Worm (Caenorhabditis elegans): ENCODE data around the gene col-19.

Gene col-19

DNA sequence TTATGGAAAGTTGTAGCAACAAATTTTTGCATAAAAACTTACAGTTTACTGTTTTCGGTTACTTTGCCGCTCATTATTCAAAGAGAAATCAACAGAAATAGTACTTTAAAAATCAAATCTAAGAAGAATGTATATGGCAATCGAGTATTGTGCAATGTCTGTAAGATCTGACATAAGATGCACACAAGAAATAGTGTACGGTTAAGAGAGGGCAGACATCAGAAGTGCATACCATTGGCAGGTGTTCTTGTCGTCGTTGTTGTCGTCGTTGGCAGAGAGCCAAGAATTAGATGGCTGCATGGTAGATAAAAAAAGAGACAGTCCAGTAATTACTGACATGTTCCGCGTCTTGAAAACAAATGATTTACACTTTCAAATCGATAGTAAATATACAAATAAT is 26.8 kb upstream of the col-19 start, which contains the start of gene R04A9.7 (continued):
- TF ChIP-seq ceh-91 (GFP tag; IDR thresholded peaks at IDR 0.05) (no peak), snpc-3.4 (tag; optimal IDR thresholded peaks at IDR 0.05) (no peak), nfya-2 (GFP tag; IDR thresholded peaks at IDR 0.05) (no peak), athp-1 (tag; optimal IDR thresholded peaks at IDR 0.05) (no peak), hmg-1.2 (GFP tag; IDR thresholded peaks at IDR 0.05) (no peak)

DNA sequence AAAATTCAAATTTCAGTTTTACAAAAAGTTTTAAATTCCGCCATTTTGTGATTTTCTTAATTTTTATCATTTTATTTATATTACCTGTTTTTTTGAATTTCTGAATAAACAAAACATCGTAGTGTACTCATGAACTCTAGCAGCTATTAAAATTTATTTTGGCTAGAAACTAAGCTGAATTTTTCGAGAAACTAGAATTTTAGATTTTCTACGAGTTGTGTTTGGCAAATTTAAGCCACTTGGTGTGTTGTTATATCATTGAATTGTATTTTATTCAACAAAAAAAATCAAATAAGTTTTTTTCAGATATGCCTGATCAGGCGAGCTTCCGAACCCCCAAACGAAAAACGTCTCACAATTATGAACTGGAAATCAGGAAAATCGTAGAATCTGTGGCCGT is 24.2 kb upstream of the col-19 start, which contains the start of gene R04A9.6:
Gene R04A9.6, plus strand, starts transcription at position 301 of the 400 bp plus-strand sequence.
- no peak for TF ChIP-seq lir-1 (GFP tag; conservative IDR thresholded peaks at IDR 0.05)
- TF ChIP-seq somi-1 (GFP tag; optimal IDR thresholded peaks at IDR 0.05): no peak
- TF ChIP-seq snpc-4 (GFP tag; optimal IDR thresholded peaks at IDR 0.05): no peak
- TF ChIP-seq snpc-4 (tag; optimal IDR thresholded peaks at IDR 0.05): no peak
- TF ChIP-seq attf-3 (GFP tag; conservative IDR thresholded peaks at IDR 0.05): no peak
- no peak for TF ChIP-seq ceh-27 (GFP tag; optimal IDR thresholded peaks at IDR 0.05)
- no peak for TF ChIP-seq xnd-1 (tag; optimal IDR thresholded peaks at IDR 0.05)
- no peak for TF ChIP-seq unc-130 (GFP tag; optimal IDR thresholded peaks at IDR 0.05)
- TF ChIP-seq let-526 (GFP tag; IDR thresholded peaks at IDR 0.05): no peak
- TF ChIP-seq nfya-2 (GFP tag; IDR thresholded peaks at IDR 0.05): no peak
- no peak for TF ChIP-seq hlh-12 (tag; optimal IDR thresholded peaks at IDR 0.05)
- TF ChIP-seq B0035.1 (tag; optimal IDR thresholded peaks at IDR 0.05): no peak
- TF ChIP-seq C06A6.2 (GFP tag; conservative IDR thresholded peaks at IDR 0.05): no peak
- TF ChIP-seq T26A5.8 (tag; optimal IDR thresholded peaks at IDR 0.05): no peak
- TF ChIP-seq lsy-27 (tag; optimal IDR thresholded peaks at IDR 0.05; ENCODE audit: borderline replicate concordance, insufficient read depth): no peak
- no peak for TF ChIP-seq F37B4.10 (GFP tag; IDR thresholded peaks at IDR 0.05)
- TF ChIP-seq sptf-2 (GFP tag; optimal IDR thresholded peaks at IDR 0.05): no peak
- no peak for TF ChIP-seq Y56A3A.18 (GFP tag; IDR thresholded peaks at IDR 0.05)

DNA sequence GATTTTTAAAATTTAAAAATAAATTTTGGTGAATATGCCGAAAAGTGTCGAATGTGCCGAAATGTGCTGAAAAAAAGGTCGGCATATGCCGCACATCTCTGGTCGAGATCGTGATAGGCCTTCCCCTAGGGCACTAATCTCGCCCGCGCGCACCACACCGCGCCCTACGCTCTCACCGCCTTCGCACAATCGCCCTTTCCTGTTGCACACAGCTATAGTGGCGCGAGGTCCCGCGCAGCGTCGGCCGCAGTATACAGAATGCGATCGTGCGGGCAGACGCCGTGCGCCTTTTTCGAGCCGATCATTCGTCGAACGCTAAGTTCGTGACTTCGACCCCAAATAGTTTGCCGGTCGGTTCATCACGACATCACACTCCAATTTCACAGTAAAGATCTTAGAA is 22.0 kb upstream of the col-19 start:
- TF ChIP-seq T26A5.8 (tag; optimal IDR thresholded peaks at IDR 0.05) (no peak), ztf-6 (GFP tag; IDR thresholded peaks at IDR 0.05) (no peak), snpc-4 (GFP tag; optimal IDR thresholded peaks at IDR 0.05) (no peak), snpc-4 (tag; optimal IDR thresholded peaks at IDR 0.05) (peak in 1 of 4 experiments; percentile 25), chd-7 (tag; optimal IDR thresholded peaks at IDR 0.05) (no peak), ceh-27 (GFP tag; optimal IDR thresholded peaks at IDR 0.05) (no peak), nfya-2 (GFP tag; IDR thresholded peaks at IDR 0.05) (no peak), F57C9.4 (tag; optimal IDR thresholded peaks at IDR 0.05) (no peak), aptf-2 (GFP tag; conservative IDR thresholded peaks at IDR 0.05) (no peak)

DNA sequence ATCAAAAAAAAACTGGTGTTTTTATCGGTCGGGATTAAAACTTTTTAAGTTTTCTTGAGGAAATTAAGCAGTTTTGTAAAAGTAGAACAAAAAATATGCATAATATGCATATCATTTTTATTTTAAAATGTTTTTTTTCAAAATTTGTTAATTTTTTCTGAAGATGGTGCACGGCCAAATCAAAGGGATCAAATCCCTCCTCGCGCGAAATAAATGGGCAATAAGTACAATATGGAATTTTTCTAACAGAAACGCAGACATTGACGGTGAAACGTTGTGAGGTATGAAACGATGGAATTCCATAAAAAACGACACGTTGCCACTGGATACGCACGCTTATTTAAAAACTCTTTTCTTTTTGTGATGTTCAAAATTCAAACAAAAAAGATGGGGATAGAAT is 18.6 kb upstream of the col-19 start:
- TF ChIP-seq lin-40 (tag; optimal IDR thresholded peaks at IDR 0.05): peak; percentile 59
- TF ChIP-seq hmg-1.2 (GFP tag; IDR thresholded peaks at IDR 0.05): no peak
- no peak for TF ChIP-seq tbp1 (GFP tag; optimal IDR thresholded peaks at IDR 0.05)
- peak; percentile 36 for TF ChIP-seq gei-17 (GFP tag; optimal IDR thresholded peaks at IDR 0.05)

DNA sequence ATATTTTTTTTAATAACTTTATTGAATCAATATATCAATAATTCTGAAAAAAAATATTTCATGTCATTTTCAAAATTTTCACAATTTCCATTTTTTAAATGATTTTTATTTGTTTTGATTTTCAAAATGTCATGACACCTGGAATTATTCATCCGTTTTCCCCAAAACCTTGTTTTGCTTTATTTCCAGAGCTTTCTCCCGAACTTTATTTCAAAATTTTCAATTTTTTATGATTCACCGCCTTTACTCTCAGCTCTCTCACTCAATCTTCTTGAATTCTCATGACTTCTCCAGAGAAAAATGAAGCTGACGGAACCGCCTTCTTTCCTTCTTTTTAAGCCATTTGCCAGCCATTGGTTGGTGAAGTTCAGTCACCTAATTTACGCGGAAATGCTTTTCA is 16.9 kb upstream of the col-19 start, which contains the start of gene R04A9.1:
Gene R04A9.1, plus strand, starts transcription at position 301 of the 400 bp plus-strand sequence.
- no peak for TF ChIP-seq Y53G8AR.9 (GFP tag; conservative IDR thresholded peaks at IDR 0.05)
- no peak for TF ChIP-seq rcor-1 (GFP tag; IDR thresholded peaks at IDR 0.05)
- no peak for TF ChIP-seq sdz-38 (tag; optimal IDR thresholded peaks at IDR 0.05)
- TF ChIP-seq gei-17 (GFP tag; optimal IDR thresholded peaks at IDR 0.05): no peak
- TF ChIP-seq F55B11.4 (tag; optimal IDR thresholded peaks at IDR 0.05; ENCODE audit: borderline replicate concordance, insufficient read depth): no peak
- TF ChIP-seq dpl-1 (GFP tag; optimal IDR thresholded peaks at IDR 0.05): no peak
- no peak for TF ChIP-seq ceh-27 (GFP tag; optimal IDR thresholded peaks at IDR 0.05)
- no peak for TF ChIP-seq attf-5 (GFP tag; optimal IDR thresholded peaks at IDR 0.05)
- no peak for TF ChIP-seq tbx-9 (tag; optimal IDR thresholded peaks at IDR 0.05; ENCODE audit: borderline replicate concordance)
